Worm (Caenorhabditis elegans) whole organism, L1 larva: ENCODE data around the gene srg-61.

Source experiments
- C04F5.9 ChIP-seq: sonication (generic microtip); optimal IDR thresholded peaks from 2 replicates; lab custom pipeline; 2016; ENCODE audit warnings: missing genetic modification characterization, missing compliant biosample characterization
- C34B4.2 ChIP-seq: sonication (generic microtip); optimal IDR thresholded peaks from 2 replicates; lab custom pipeline; 2017; ENCODE audit warnings: mild to moderate bottlenecking, missing genetic modification characterization, missing compliant biosample characterization
- F16B12.6 ChIP-seq: fragments of 150-350 bp; optimal IDR thresholded peaks from 2 replicates; lab custom pipeline; 2014; ENCODE audit warnings: missing biosample characterization, missing genetic modification characterization
- alr-1 ChIP-seq: fragments of 200-800 bp; sonication (Bioruptor generic); optimal IDR thresholded peaks from 2 replicates; lab custom pipeline; 2018; ENCODE audit warnings: borderline replicate concordance, mild to moderate bottlenecking, missing genetic modification characterization, missing compliant biosample characterization
- aly-2 ChIP-seq: fragments of 150-350 bp; optimal IDR thresholded peaks from 2 replicates; lab custom pipeline; 2014; ENCODE audit warnings: missing biosample characterization, missing genetic modification characterization
- blmp-1 ChIP-seq: fragments of 150-350 bp; optimal IDR thresholded peaks from 2 replicates; lab custom pipeline; 2014; ENCODE audit warnings: missing biosample characterization, missing genetic modification characterization
- ceh-8 ChIP-seq: fragments of 200-800 bp; sonication (Bioruptor generic); optimal IDR thresholded peaks from 2 replicates; lab custom pipeline; 2018; ENCODE audit warnings: mild to moderate bottlenecking, missing genetic modification characterization, moderate library complexity, missing compliant biosample characterization
- ceh-82 ChIP-seq, 3 experiments: fragments of 150-350 bp in 1 of 3; sonication (generic microtip) in 2 of 3; optimal IDR thresholded peaks; 2 replicates each; lab custom pipeline; 2014 to 2017; ENCODE audit warnings: missing biosample characterization in 3 of 3, missing genetic modification characterization in 3 of 3
- ceh-88 ChIP-seq: fragments of 200-800 bp; sonication (Bioruptor generic); IDR thresholded peaks from 2 replicates; pipeline ENCODE4 v1.3.6; 2022; ENCODE audit warnings: missing genetic modification characterization, missing compliant biosample characterization
- ces-1 ChIP-seq: fragments of 150-350 bp; optimal IDR thresholded peaks from 2 replicates; lab custom pipeline; 2014; ENCODE audit warnings: missing biosample characterization, missing genetic modification reagents, missing genetic modification characterization
- efl-3 ChIP-seq: fragments of 200-800 bp; sonication (Bioruptor generic); optimal IDR thresholded peaks from 2 replicates; lab custom pipeline; 2018; ENCODE audit warnings: mild to moderate bottlenecking, missing genetic modification characterization, missing compliant biosample characterization
- egl-13 ChIP-seq: sonication (generic microtip); optimal IDR thresholded peaks from 2 replicates; lab custom pipeline; 2016; ENCODE audit warnings: missing genotype, missing genetic modification reagents, missing genetic modification characterization, missing compliant biosample characterization
- egl-27 ChIP-seq, 2 experiments: fragments of 150-350 bp in 1 of 2; sonication (generic microtip); optimal IDR thresholded peaks; 3 replicates each; lab custom pipeline; 2017 to 2018; ENCODE audit warnings: missing biosample characterization in 2 of 2, missing genetic modification characterization in 2 of 2, missing genetic modification reagents in 2 of 2
- fkh-4 ChIP-seq: sonication (generic microtip); optimal IDR thresholded peaks from 2 replicates; lab custom pipeline; 2016; ENCODE audit warnings: missing compliant biosample characterization, missing genetic modification characterization, borderline replicate concordance
- grh-1 ChIP-seq: fragments of 200-800 bp; sonication (Bioruptor generic); IDR thresholded peaks from 2 replicates; pipeline ENCODE4 v1.3.6; 2022; ENCODE audit warnings: missing genetic modification reagents, missing genetic modification characterization, missing compliant biosample characterization
- lir-3 ChIP-seq: sonication (generic microtip); optimal IDR thresholded peaks from 2 replicates; lab custom pipeline; 2016; ENCODE audit warnings: mild to moderate bottlenecking, missing genetic modification characterization, moderate library complexity, missing compliant biosample characterization; ENCODE audit not compliant: poor library complexity
- mab-9 ChIP-seq: fragments of 200-800 bp; sonication (Bioruptor generic); IDR thresholded peaks from 2 replicates; pipeline ENCODE4 v1.3.6; 2022; ENCODE audit warnings: missing genetic modification reagents, missing genetic modification characterization, missing compliant biosample characterization
- mep-1 ChIP-seq: fragments of 150-350 bp; optimal IDR thresholded peaks from 2 replicates; lab custom pipeline; 2014; ENCODE audit warnings: missing biosample characterization, missing genetic modification characterization
- nhr-19 ChIP-seq: fragments of 200-800 bp; sonication (Bioruptor generic); conservative IDR thresholded peaks from 2 replicates; pipeline ENCODE4 v1.3.6; 2022; ENCODE audit warnings: missing genetic modification characterization, missing compliant biosample characterization
- nhr-20 ChIP-seq: sonication (generic microtip); optimal IDR thresholded peaks from 2 replicates; lab custom pipeline; 2016; ENCODE audit warnings: mild to moderate bottlenecking, missing genetic modification characterization, missing compliant biosample characterization
- nhr-71 ChIP-seq: sonication (generic microtip); optimal IDR thresholded peaks from 2 replicates; lab custom pipeline; 2016; ENCODE audit warnings: mild to moderate bottlenecking, missing genetic modification characterization, moderate library complexity, missing compliant biosample characterization
- nhr-77 ChIP-seq: fragments of 150-350 bp; optimal IDR thresholded peaks from 2 replicates; lab custom pipeline; 2014; ENCODE audit warnings: missing biosample characterization, missing genetic modification characterization
- nhr-84 ChIP-seq: sonication (generic microtip); optimal IDR thresholded peaks from 2 replicates; lab custom pipeline; 2017; ENCODE audit warnings: missing biosample characterization, missing genetic modification characterization
- nhr-85 ChIP-seq: sonication (generic microtip); peaks from one replicate; lab custom pipeline; 2016; ENCODE audit warnings: missing genetic modification characterization, inconsistent platforms, missing compliant biosample characterization
- pax-3 ChIP-seq: fragments of 200-800 bp; sonication (Bioruptor generic); optimal IDR thresholded peaks from 2 replicates; lab custom pipeline; 2018; ENCODE audit warnings: mild to moderate bottlenecking, missing genetic modification characterization, moderate library complexity, missing compliant biosample characterization
- pqm-1 ChIP-seq: sonication (generic microtip); optimal IDR thresholded peaks from 3 replicates; lab custom pipeline; 2017; ENCODE audit warnings: missing biosample characterization, missing genetic modification characterization
- rnt-1 ChIP-seq: sonication (generic microtip); optimal IDR thresholded peaks from 2 replicates; lab custom pipeline; 2016; ENCODE audit warnings: mild to moderate bottlenecking, missing genetic modification characterization, moderate library complexity, missing compliant biosample characterization
- skn-1 ChIP-seq: fragments of 150-350 bp; optimal IDR thresholded peaks from 2 replicates; lab custom pipeline; 2014; ENCODE audit warnings: missing biosample characterization, missing genetic modification characterization
- snpc-4 ChIP-seq: fragments of 150-350 bp; optimal IDR thresholded peaks from 2 replicates; lab custom pipeline; 2014; ENCODE audit warnings: missing biosample characterization, missing genetic modification characterization
- sptf-1 ChIP-seq: fragments of 150-350 bp; optimal IDR thresholded peaks from 2 replicates; lab custom pipeline; 2014; ENCODE audit warnings: missing biosample characterization, missing genetic modification characterization
- sup-37 ChIP-seq: fragments of 200-800 bp; sonication (Bioruptor generic); optimal IDR thresholded peaks from 2 replicates; lab custom pipeline; 2018; ENCODE audit warnings: mild to moderate bottlenecking, missing genetic modification characterization, missing compliant biosample characterization
- swsn-7 ChIP-seq: sonication (generic microtip); optimal IDR thresholded peaks from 2 replicates; lab custom pipeline; 2016; ENCODE audit warnings: missing genetic modification characterization, missing compliant biosample characterization
- tbx-2 ChIP-seq: sonication (generic microtip); optimal IDR thresholded peaks from 2 replicates; lab custom pipeline; 2016; ENCODE audit warnings: missing genetic modification characterization, missing compliant biosample characterization
- tlp-1 ChIP-seq: fragments of 150-350 bp; optimal IDR thresholded peaks from 2 replicates; lab custom pipeline; 2014; ENCODE audit warnings: missing biosample characterization, missing genetic modification characterization
- unc-130 ChIP-seq: fragments of 150-350 bp; optimal IDR thresholded peaks from 2 replicates; lab custom pipeline; 2017; ENCODE audit warnings: missing biosample characterization, missing genetic modification characterization, inconsistent platforms
- unc-86 ChIP-seq: sonication (generic microtip); optimal IDR thresholded peaks from 2 replicates; lab custom pipeline; 2016; ENCODE audit warnings: missing genetic modification characterization, missing compliant biosample characterization
- xbp-1 ChIP-seq: sonication (generic microtip); optimal IDR thresholded peaks from 2 replicates; lab custom pipeline; 2016; ENCODE audit warnings: missing genetic modification characterization, missing compliant biosample characterization
- ztf-4 ChIP-seq: fragments of 150-350 bp; optimal IDR thresholded peaks from 2 replicates; lab custom pipeline; 2014; ENCODE audit warnings: missing biosample characterization, missing genetic modification characterization

The srg-61 gene

ce11 chrV:2765052-2765451 lies 24.9 kb upstream of the srg-61 start, which contains the start of gene dhs-14 (continued):
- TF ChIP-seq F16B12.6 (tag; lab: Kevin White, UChicago) = no peak

DNA sequence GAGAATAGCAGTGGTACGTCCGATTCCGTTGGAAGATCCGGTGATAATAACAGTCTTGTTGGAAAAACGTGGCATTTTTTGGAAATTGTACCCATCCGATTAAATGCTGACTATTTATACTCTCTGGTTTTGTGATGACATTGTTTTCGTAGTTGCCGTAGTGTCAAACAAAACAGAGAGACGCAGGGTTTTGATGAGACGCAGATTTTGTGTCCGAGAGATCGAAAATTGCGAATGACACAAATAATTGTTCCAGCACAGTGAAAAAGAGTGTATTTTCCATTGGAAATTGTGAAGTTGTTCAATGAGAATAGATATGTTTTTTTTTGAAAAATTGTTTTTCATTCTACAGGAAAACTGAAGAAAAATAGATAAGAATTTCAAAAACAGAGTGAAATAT lies 23.0 kb upstream of the srg-61 start, which contains the start of gene R05D8.7:
Gene R05D8.7 (minus strand): TSS at position 104 of the 400 bp plus-strand sequence.
- TF ChIP-seq C04F5.9 (tag; lab: Kevin White, UChicago) (no peak), C34B4.2 (tag; lab: Kevin White, UChicago) (no peak), lir-3 (tag; lab: Kevin White, UChicago) (no peak), egl-27 (tag; optimal IDR thresholded peaks at IDR 0.05; lab: Kevin White, UChicago) (no peak), tbx-2 (no peak), ztf-4 (no peak), nhr-19 (no peak), xbp-1 (tag; lab: Kevin White, UChicago) (no peak), ceh-8 (GFP tag; lab: Kevin White, UChicago) (no peak), blmp-1 (no peak), nhr-84 (tag; lab: Kevin White, UChicago) (no peak), tlp-1 (tag; lab: Kevin White, UChicago) (no peak), nhr-20 (tag; lab: Kevin White, UChicago) (peak; percentile 57), ceh-88 (GFP tag; lab: Robert Waterston, UW) (no peak), skn-1 (tag; lab: Kevin White, UChicago) (peak; percentile 32), ceh-82 (tag; optimal IDR thresholded peaks at IDR 0.05; lab: Kevin White, UChicago) (no peak), snpc-4 (no peak), grh-1 (no peak)

DNA sequence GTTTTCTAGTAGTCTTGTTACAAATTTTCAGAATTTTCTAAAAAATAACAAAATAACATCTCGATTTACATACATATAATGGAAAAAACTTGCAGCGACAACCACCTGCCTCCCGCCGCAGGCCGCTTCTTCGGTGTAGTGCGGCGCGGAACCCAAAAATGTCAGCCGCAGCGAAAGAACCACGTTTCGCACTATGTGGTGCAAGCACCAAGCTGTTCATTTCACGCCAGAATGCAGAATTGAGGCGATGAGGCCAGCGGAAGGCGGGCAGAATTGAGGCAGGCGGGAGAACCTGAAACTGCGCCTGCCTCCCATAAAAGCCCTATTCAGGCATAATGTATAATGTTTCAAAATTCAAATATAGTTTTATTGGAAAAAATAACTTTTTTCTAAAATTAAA lies 21.3 kb upstream of the srg-61 start:
- TF ChIP-seq rnt-1 (no peak), xbp-1 (tag; lab: Kevin White, UChicago) (no peak), C04F5.9 (tag; lab: Kevin White, UChicago) (no peak), nhr-77 (tag; lab: Kevin White, UChicago) (no peak), ces-1 (GFP tag; lab: Kevin White, UChicago) (no peak), F16B12.6 (tag; lab: Kevin White, UChicago) (no peak), swsn-7 (tag; lab: Kevin White, UChicago) (no peak), sptf-1 (tag; lab: Kevin White, UChicago) (no peak), unc-130 (tag; lab: Kevin White, UChicago) (no peak), mab-9 (GFP tag; lab: Robert Waterston, UW) (no peak), pax-3 (tag; lab: Kevin White, UChicago) (no peak)

- TF ChIP-seq nhr-19 = no peak
- no peak for TF ChIP-seq snpc-4
- no peak for TF ChIP-seq C34B4.2 (tag; lab: Kevin White, UChicago)
- TF ChIP-seq nhr-77 (tag; lab: Kevin White, UChicago) = no peak
- TF ChIP-seq fkh-4 (tag; lab: Kevin White, UChicago) = no peak
- TF ChIP-seq nhr-71 (tag; lab: Kevin White, UChicago) = no peak
- no peak for TF ChIP-seq aly-2 (tag; lab: Kevin White, UChicago)
- TF ChIP-seq pqm-1 (tag; lab: Kevin White, UChicago) = no peak
- TF ChIP-seq pax-3 (tag; lab: Kevin White, UChicago) = no peak
- TF ChIP-seq unc-86 (tag; lab: Kevin White, UChicago) = no peak
- TF ChIP-seq tlp-1 (tag; lab: Kevin White, UChicago) = no peak
- no peak for TF ChIP-seq efl-3 (GFP tag; lab: Kevin White, UChicago)
- TF ChIP-seq sup-37 (GFP tag; lab: Kevin White, UChicago) = no peak
- no peak for TF ChIP-seq alr-1 (tag; lab: Kevin White, UChicago)
- TF ChIP-seq mep-1 (tag; lab: Kevin White, UChicago) = no peak
- TF ChIP-seq nhr-85 (tag; lab: Kevin White, UChicago) = no peak
- TF ChIP-seq egl-13 (tag; lab: Kevin White, UChicago) = no peak
- no peak for TF ChIP-seq ztf-4
Measured at ce11 chrV:2759456-2759855, 19.3 kb upstream of the srg-61 start, which contains the start of gene srg-58. Gene srg-58, minus strand, starts transcription at chrV:2759556.
